Worm (Caenorhabditis elegans) whole organism, early embryonic: ENCODE data around the gene sel-9.

Experiments
- ama-1 ChIP-seq: fragments of 150-350 bp; optimal IDR thresholded peaks from 2 replicates; lab custom pipeline; 2014
- ceh-13 ChIP-seq: fragments of 200-800 bp; sonication (Bioruptor generic); optimal IDR thresholded peaks from 2 replicates; lab custom pipeline; 2018; ENCODE audit warnings: mild to moderate bottlenecking, missing genetic modification characterization, missing compliant biosample characterization
- flt-1 ChIP-seq: fragments of 200-800 bp; sonication (Bioruptor generic); IDR thresholded peaks from 2 replicates; pipeline ENCODE4 v1.3.6; 2022; ENCODE audit warnings: missing genetic modification characterization, missing compliant biosample characterization
- sea-1 ChIP-seq: fragments of 200-800 bp; sonication (Bioruptor generic); conservative IDR thresholded peaks from 2 replicates; pipeline ENCODE4 v1.3.6; 2022; ENCODE audit warnings: missing genetic modification characterization, missing compliant biosample characterization
- tbx-11 ChIP-seq: fragments of 200-800 bp; sonication (Bioruptor generic); IDR thresholded peaks from 2 replicates; pipeline ENCODE4 v1.3.6; 2022; ENCODE audit warnings: missing genetic modification characterization, missing compliant biosample characterization
- tbx-37 ChIP-seq: fragments of 200-800 bp; sonication (Bioruptor generic); conservative IDR thresholded peaks from 2 replicates; pipeline ENCODE4 v1.3.6; 2022; ENCODE audit warnings: missing genetic modification reagents, missing genetic modification characterization, missing compliant biosample characterization

- TF ChIP-seq sea-1 (no peak), ceh-13 (no peak), tbx-37 (no peak), flt-1 (GFP tag; lab: Robert Waterston, UW) (no peak), tbx-11 (GFP tag; lab: Robert Waterston, UW) (no peak), ama-1 (lab: Kevin White, UChicago) (no peak)
Measured at ce11 chrV:8252532-8252931, 49.8 kb downstream of the sel-9 start.
